Fruit fly (Drosophila melanogaster): ENCODE data around the gene CG43083.

CG43083 gene

DNA sequence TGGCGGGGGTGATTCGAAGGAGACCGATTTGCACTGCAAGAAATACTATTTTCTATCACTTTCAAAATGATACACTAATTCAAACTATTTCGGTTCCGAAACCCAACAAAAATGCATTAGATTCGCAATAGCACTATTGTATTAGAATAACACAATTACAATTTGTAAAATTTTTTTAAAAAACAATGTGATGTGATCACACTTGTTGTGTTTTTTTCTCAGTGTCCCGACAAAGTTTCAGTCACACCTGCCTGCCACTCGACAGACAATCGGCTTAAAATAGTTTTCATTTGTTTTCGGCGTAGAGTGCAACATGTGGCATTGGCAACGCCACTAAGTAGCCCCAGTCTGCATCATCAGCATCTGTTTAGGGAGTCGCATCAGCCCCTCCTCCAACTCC, 26.7 kb downstream of the CG43083 start (continued):
- TF ChIP-seq CG4328 (GFP tag; optimal IDR thresholded peaks at IDR 0.05) (no peak), CG18476 (GFP tag; optimal IDR thresholded peaks at IDR 0.05) (peak; percentile 51), CG17361 (GFP tag; IDR thresholded peaks at IDR 0.05) (peak; percentile 81), Hey (tag; optimal IDR thresholded peaks at IDR 0.05) (no peak), Usf (GFP tag; optimal IDR thresholded peaks at IDR 0.05) (peak; percentile 62), ash1 (GFP tag; optimal IDR thresholded peaks at IDR 0.05) (no peak), phol (tag; optimal IDR thresholded peaks at IDR 0.05) (peak; percentile 90), knrl (GFP tag; IDR thresholded peaks at IDR 0.05; ENCODE audit: partially characterized antibody) (no peak), br (optimal IDR thresholded peaks at IDR 0.05) (no peak), CG3407 (GFP tag; optimal IDR thresholded peaks at IDR 0.05) (peak; percentile 60), CG10321 (GFP tag; IDR thresholded peaks at IDR 0.05) (no peak), CG17829 (tag; optimal IDR thresholded peaks at IDR 0.05) (peak; percentile 90), CG12769 (tag; optimal IDR thresholded peaks at IDR 0.05) (peak; percentile 5), Camta (GFP tag; optimal IDR thresholded peaks at IDR 0.05) (peak; percentile 63), CG33557 (GFP tag; optimal IDR thresholded peaks at IDR 0.05) (peak; percentile 83), Adf1 (GFP tag; IDR thresholded peaks at IDR 0.05) (no peak), CG9797 (GFP tag; optimal IDR thresholded peaks at IDR 0.05) (no peak), crol (GFP tag; IDR thresholded peaks at IDR 0.05) (peak; percentile 64), onecut (GFP tag; IDR thresholded peaks at IDR 0.05) (0 out of 2 replicates have a peak, but pooled peaks have one; percentile 22), ham (GFP tag; IDR thresholded peaks at IDR 0.05) (no peak), cg (GFP tag; optimal IDR thresholded peaks at IDR 0.05) (no peak), CG13775 (GFP tag; optimal IDR thresholded peaks at IDR 0.05) (peak; percentile 66), tgo (GFP tag; IDR thresholded peaks at IDR 0.05) (no peak; the same call in 2 of the 3 replicates), CG12071 (GFP tag; optimal IDR thresholded peaks at IDR 0.05) (no peak), CG14441 (GFP tag; IDR thresholded peaks at IDR 0.05) (no peak), stwl (tag; optimal IDR thresholded peaks at IDR 0.05) (peak; percentile 44), nerfin-2 (GFP tag; IDR thresholded peaks at IDR 0.05; ENCODE audit: partially characterized antibody) (no peak), YL-1 (GFP tag; optimal IDR thresholded peaks at IDR 0.05) (no peak), oc (tag; optimal IDR thresholded peaks at IDR 0.05) (peak; percentile 68), ttk (GFP tag; IDR thresholded peaks at IDR 0.05) (peak; percentile 55; the same call in 1 of the 2 replicates), corto (GFP tag; optimal IDR thresholded peaks at IDR 0.05) (no peak), CG42726 (GFP tag; IDR thresholded peaks at IDR 0.05; ENCODE audit: partially characterized antibody) (no peak), CG15011 (GFP tag; optimal IDR thresholded peaks at IDR 0.05) (no peak), tio (GFP tag; optimal IDR thresholded peaks at IDR 0.05) (peak; percentile 48), Atf3 (GFP tag; optimal IDR thresholded peaks at IDR 0.05) (peak; percentile 78), sim (GFP tag; IDR thresholded peaks at IDR 0.05) (peak; percentile 59), CG30403 (GFP tag; optimal IDR thresholded peaks at IDR 0.05) (peak; percentile 65), CG17802 (tag; optimal IDR thresholded peaks at IDR 0.05) (peak; percentile 52), NK7.1 (GFP tag; optimal IDR thresholded peaks at IDR 0.05) (peak; percentile 5), crp (GFP tag; optimal IDR thresholded peaks at IDR 0.05) (no peak), Oli (tag; optimal IDR thresholded peaks at IDR 0.05) (peak; percentile 74), seq (GFP tag; IDR thresholded peaks at IDR 0.05) (no peak), zf30C (GFP tag; optimal IDR thresholded peaks at IDR 0.05) (peak; percentile 84), Fer3 (tag; optimal IDR thresholded peaks at IDR 0.05) (peak; percentile 4), Opbp (GFP tag; IDR thresholded peaks at IDR 0.05; ENCODE audit: partially characterized antibody) (no peak), CG11247 (GFP tag; IDR thresholded peaks at IDR 0.05) (no peak), CG2712 (tag; optimal IDR thresholded peaks at IDR 0.05) (peak; percentile 92), CG1529 (GFP tag; optimal IDR thresholded peaks at IDR 0.05) (peak; percentile 66), jing (GFP tag; optimal IDR thresholded peaks at IDR 0.05) (peak; percentile 50), hb (GFP tag; IDR thresholded peaks at IDR 0.05; ENCODE audit: partially characterized antibody) (no peak), peb (GFP tag; IDR thresholded peaks at IDR 0.05) (0 out of 2 replicates have a peak, but pooled peaks have one; percentile 35)
